Fruit fly (Drosophila melanogaster) whole organism, pupa: ENCODE results near the gene mop.
A peak's percentile ranks its signal among the peaks of the same experiment; 100 is the strongest.

ENCODE experiments used
- CG10348 ChIP-seq: fragments of 200-800 bp; sonication (Bioruptor generic); IDR thresholded peaks from 2 replicates; pipeline ENCODE4 v1.3.6; 2022; ENCODE audit warnings: missing biosample characterization, missing genetic modification characterization
- CG12605 ChIP-seq: fragments of 200-800 bp; sonication (Bioruptor generic); IDR thresholded peaks from 2 replicates; pipeline ENCODE4 v1.3.6; 2022; ENCODE audit warnings: missing biosample characterization, missing genetic modification characterization
- CG13204 ChIP-seq: fragments of 200-800 bp; sonication (Bioruptor generic); optimal IDR thresholded peaks from 2 replicates; lab custom pipeline; 2018; ENCODE audit warnings: missing biosample characterization, mild to moderate bottlenecking, missing genetic modification characterization, moderate library complexity
- CG14655 ChIP-seq: fragments of 200-800 bp; sonication (Bioruptor generic); optimal IDR thresholded peaks from 3 replicates; lab custom pipeline; 2017; ENCODE audit warnings: mild to moderate bottlenecking, missing biosample characterization, missing genetic modification reagents, missing genetic modification characterization
- CG15710 ChIP-seq: fragments of 200-800 bp; sonication (Bioruptor generic); optimal IDR thresholded peaks from 2 replicates; lab custom pipeline; 2018; ENCODE audit warnings: missing biosample characterization, mild to moderate bottlenecking, missing genetic modification characterization, moderate library complexity
- CG17806 ChIP-seq: fragments of 200-800 bp; sonication (Bioruptor generic); optimal IDR thresholded peaks from 2 replicates; lab custom pipeline; 2018; ENCODE audit warnings: missing biosample characterization, mild to moderate bottlenecking, missing genetic modification characterization, moderate library complexity
- CG32121 ChIP-seq: fragments of 200-800 bp; sonication (Bioruptor generic); IDR thresholded peaks from 2 replicates; pipeline ENCODE4 v1.3.6; 2022; ENCODE audit warnings: missing biosample characterization, missing genetic modification characterization
- CG34367 ChIP-seq: fragments of 200-800 bp; sonication (Bioruptor generic); optimal IDR thresholded peaks from 2 replicates; lab custom pipeline; 2018; ENCODE audit warnings: missing biosample characterization, mild to moderate bottlenecking, missing genetic modification characterization
- CG4496 ChIP-seq: fragments of 200-800 bp; sonication (Bioruptor generic); IDR thresholded peaks from 3 replicates; pipeline ENCODE4 v1.3.6; 2022; ENCODE audit warnings: missing biosample characterization, missing genetic modification characterization
- CG8159 ChIP-seq: fragments of 200-800 bp; sonication (Bioruptor generic); optimal IDR thresholded peaks from 3 replicates; lab custom pipeline; 2018; ENCODE audit warnings: missing biosample characterization, mild to moderate bottlenecking, missing genetic modification characterization, moderate library complexity
- CG8301 ChIP-seq: fragments of 200-800 bp; sonication (Bioruptor generic); optimal IDR thresholded peaks from 2 replicates; lab custom pipeline; 2018; ENCODE audit warnings: missing biosample characterization, mild to moderate bottlenecking, missing genetic modification characterization
- CG9948 ChIP-seq: fragments of 200-800 bp; sonication (Bioruptor generic); optimal IDR thresholded peaks from 2 replicates; lab custom pipeline; 2018; ENCODE audit warnings: missing biosample characterization, mild to moderate bottlenecking, missing genetic modification characterization, moderate library complexity
- D1 ChIP-seq: fragments of 200-800 bp; sonication (Bioruptor generic); optimal IDR thresholded peaks from 2 replicates; lab custom pipeline; 2018; ENCODE audit warnings: missing biosample characterization, mild to moderate bottlenecking, missing genetic modification characterization, moderate library complexity
- EcR ChIP-seq: fragments of 200-800 bp; sonication (Bioruptor generic); optimal IDR thresholded peaks from 3 replicates; lab custom pipeline; 2019; ENCODE audit warnings: missing biosample characterization, missing genetic modification characterization, mild to moderate bottlenecking, moderate library complexity, missing genetic modification reagents
- Ets98B ChIP-seq: fragments of 200-800 bp; sonication (Bioruptor generic); IDR thresholded peaks from 2 replicates; pipeline ENCODE4 v1.3.6; 2022; ENCODE audit warnings: missing biosample characterization, missing genetic modification characterization
- Pif1A ChIP-seq: fragments of 200-800 bp; sonication (Bioruptor generic); optimal IDR thresholded peaks from 3 replicates; lab custom pipeline; 2016; ENCODE audit warnings: missing biosample characterization, missing genetic modification characterization
- Pif1B ChIP-seq: fragments of 200-800 bp; sonication (Bioruptor generic); optimal IDR thresholded peaks from 3 replicates; lab custom pipeline; 2016; ENCODE audit warnings: missing biosample characterization, missing genetic modification characterization
- Snoo ChIP-seq: fragments of 200-800 bp; sonication (Bioruptor generic); optimal IDR thresholded peaks from 3 replicates; lab custom pipeline; 2017; ENCODE audit warnings: missing biosample characterization, mild to moderate bottlenecking, missing genetic modification characterization, inconsistent platforms
- fd96Ca ChIP-seq: fragments of 200-800 bp; sonication (Bioruptor generic); IDR thresholded peaks from 3 replicates; pipeline ENCODE4 v1.3.6; 2022; ENCODE audit warnings: missing biosample characterization, missing genetic modification characterization
- gl ChIP-seq: fragments of 200-800 bp; sonication (Bioruptor generic); optimal IDR thresholded peaks from 2 replicates; lab custom pipeline; 2018; ENCODE audit warnings: missing biosample characterization, mild to moderate bottlenecking, missing genetic modification characterization
- rn ChIP-seq: fragments of 200-800 bp; sonication (Bioruptor generic); IDR thresholded peaks from 2 replicates; pipeline ENCODE4 v1.3.6; 2022; ENCODE audit warnings: missing biosample characterization, missing genetic modification characterization

Gene mop

DNA sequence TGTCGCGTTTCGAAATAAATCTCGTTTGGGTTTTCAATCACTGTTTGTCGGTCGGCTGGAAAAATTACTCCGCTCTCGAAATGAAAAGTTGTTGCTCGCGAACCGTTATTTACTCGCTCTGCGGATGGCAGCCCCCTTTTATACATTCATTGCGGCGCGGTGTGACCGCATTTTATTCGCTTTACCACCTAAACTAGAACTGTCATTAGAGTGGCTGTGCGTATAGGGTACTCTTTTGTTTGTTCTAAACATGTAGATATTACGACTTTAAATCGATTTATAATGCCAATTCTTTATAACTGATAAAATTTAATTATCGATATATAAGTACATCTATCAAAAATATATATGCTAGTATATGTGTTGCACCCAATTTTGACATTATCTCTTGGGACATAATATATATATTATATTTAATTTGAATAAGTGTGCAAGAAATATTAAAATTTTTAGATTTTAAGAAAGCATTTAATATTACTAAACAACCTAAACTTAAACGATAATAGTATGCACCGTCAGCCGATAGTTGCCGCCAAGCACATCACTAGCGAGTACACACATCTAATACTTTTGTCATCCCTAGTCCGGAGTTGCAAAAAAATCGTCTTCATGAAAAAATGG lies 10.4 kb upstream of the mop start, which contains the start of the genes bmm and Tdrd3:
Gene bmm, minus strand, starts transcription at position 183 of the 621 bp plus-strand sequence.
Gene Tdrd3, plus strand, starts transcription at position 562 of the 621 bp plus-strand sequence.
- TF ChIP-seq CG8159 (tag; lab: Kevin White, UChicago) (peak; percentile 98), EcR (no peak), CG14655 (peak; percentile 77), D1 (tag; lab: Kevin White, UChicago) (no peak), CG8301 (tag; lab: Kevin White, UChicago) (peak; percentile 48), Ets98B (GFP tag; lab: Robert Waterston, UW) (peak; percentile 62), CG32121 (GFP tag; lab: Robert Waterston, UW) (peak; percentile 56), CG15710 (tag; lab: Kevin White, UChicago) (peak; percentile 84), CG12605 (GFP tag; lab: Robert Waterston, UW) (peak; percentile 6; the same call in 1 of the 2 replicates), Snoo (tag; lab: Kevin White, UChicago) (peak; percentile 66), CG10348 (GFP tag; lab: Robert Waterston, UW) (no peak), CG34367 (tag; lab: Kevin White, UChicago) (peak; percentile 66), CG13204 (GFP tag; lab: Kevin White, UChicago) (no peak), fd96Ca (GFP tag; lab: Robert Waterston, UW) (peak; percentile 67; the same call in 2 of the 3 replicates), CG4496 (GFP tag; lab: Robert Waterston, UW) (peak; percentile 65; the same call in 1 of the 3 replicates), CG17806 (tag; lab: Kevin White, UChicago) (peak; percentile 77), rn (peak; percentile 51; the same call in 1 of the 2 replicates), CG9948 (tag; lab: Kevin White, UChicago) (peak; percentile 82), Pif1A (GFP tag; lab: Kevin White, UChicago) (peak; percentile 69), Pif1B (GFP tag; lab: Kevin White, UChicago) (peak; percentile 51), gl (tag; lab: Kevin White, UChicago) (no peak)

dm6 chr3L:14785492-14785916 lies 9.6 kb upstream of the mop start:
- TF ChIP-seq Snoo (tag; lab: Kevin White, UChicago) (peak; percentile 42), CG8301 (tag; lab: Kevin White, UChicago) (peak; percentile 85), D1 (tag; lab: Kevin White, UChicago) (no peak), CG13204 (GFP tag; lab: Kevin White, UChicago) (peak; percentile 35), CG15710 (tag; lab: Kevin White, UChicago) (peak; percentile 68), CG12605 (GFP tag; lab: Robert Waterston, UW) (peak; percentile 54), CG14655 (peak; percentile 85), CG4496 (GFP tag; lab: Robert Waterston, UW) (peak; percentile 82; the same call in 2 of the 3 replicates), Ets98B (GFP tag; lab: Robert Waterston, UW) (peak; percentile 83), rn (peak; percentile 57; the same call in 1 of the 2 replicates), CG34367 (tag; lab: Kevin White, UChicago) (peak; percentile 53), CG8159 (tag; lab: Kevin White, UChicago) (peak; percentile 74), Pif1A (GFP tag; lab: Kevin White, UChicago) (peak; percentile 86), CG32121 (GFP tag; lab: Robert Waterston, UW) (peak; percentile 84), gl (tag; lab: Kevin White, UChicago) (peak; percentile 5), fd96Ca (GFP tag; lab: Robert Waterston, UW) (peak; percentile 87), CG17806 (tag; lab: Kevin White, UChicago) (peak; percentile 73), CG10348 (GFP tag; lab: Robert Waterston, UW) (peak; percentile 50; the same call in 1 of the 2 replicates), EcR (peak; percentile 98), CG9948 (tag; lab: Kevin White, UChicago) (peak; percentile 73), Pif1B (GFP tag; lab: Kevin White, UChicago) (peak; percentile 61)

DNA sequence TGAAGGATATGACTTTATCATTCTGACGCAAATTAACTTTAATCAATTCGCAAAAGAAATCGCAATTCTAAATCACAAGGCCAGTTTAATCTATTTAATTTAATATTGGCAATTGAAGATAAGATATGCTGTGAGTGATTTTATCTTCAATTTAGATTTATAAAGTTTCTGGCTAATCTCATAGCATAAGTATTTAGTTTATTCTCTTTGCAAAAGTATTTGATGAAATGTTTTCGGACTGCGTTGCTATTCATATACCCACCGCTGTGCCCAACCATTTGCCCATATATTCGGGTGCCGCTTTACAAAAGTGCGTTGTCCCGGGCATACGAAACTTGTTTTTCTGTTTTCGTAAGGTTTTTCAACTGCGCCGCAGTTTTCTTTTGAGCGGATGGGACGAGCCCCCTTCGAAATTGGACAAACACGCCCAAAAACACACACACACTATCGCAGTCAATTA lies 9.1 kb upstream of the mop start:
- TF ChIP-seq fd96Ca (GFP tag; lab: Robert Waterston, UW) (no peak), CG13204 (GFP tag; lab: Kevin White, UChicago) (no peak), CG8301 (tag; lab: Kevin White, UChicago) (peak; percentile 90), Snoo (tag; lab: Kevin White, UChicago) (peak; percentile 73), CG8159 (tag; lab: Kevin White, UChicago) (peak; percentile 79), CG15710 (tag; lab: Kevin White, UChicago) (peak; percentile 78), CG10348 (GFP tag; lab: Robert Waterston, UW) (no peak; the same call in 1 of the 2 replicates), CG4496 (GFP tag; lab: Robert Waterston, UW) (no peak; the same call in 1 of the 3 replicates), EcR (no peak), Ets98B (GFP tag; lab: Robert Waterston, UW) (peak; percentile 52), D1 (tag; lab: Kevin White, UChicago) (peak; percentile 77), CG14655 (peak; percentile 91), CG12605 (GFP tag; lab: Robert Waterston, UW) (peak; percentile 56), gl (tag; lab: Kevin White, UChicago) (peak; percentile 18), rn (peak; percentile 56), CG9948 (tag; lab: Kevin White, UChicago) (peak; percentile 82), Pif1A (GFP tag; lab: Kevin White, UChicago) (peak; percentile 69), CG32121 (GFP tag; lab: Robert Waterston, UW) (peak; percentile 78), Pif1B (GFP tag; lab: Kevin White, UChicago) (peak; percentile 49), CG17806 (tag; lab: Kevin White, UChicago) (peak; percentile 78), CG34367 (tag; lab: Kevin White, UChicago) (peak; percentile 71)

DNA sequence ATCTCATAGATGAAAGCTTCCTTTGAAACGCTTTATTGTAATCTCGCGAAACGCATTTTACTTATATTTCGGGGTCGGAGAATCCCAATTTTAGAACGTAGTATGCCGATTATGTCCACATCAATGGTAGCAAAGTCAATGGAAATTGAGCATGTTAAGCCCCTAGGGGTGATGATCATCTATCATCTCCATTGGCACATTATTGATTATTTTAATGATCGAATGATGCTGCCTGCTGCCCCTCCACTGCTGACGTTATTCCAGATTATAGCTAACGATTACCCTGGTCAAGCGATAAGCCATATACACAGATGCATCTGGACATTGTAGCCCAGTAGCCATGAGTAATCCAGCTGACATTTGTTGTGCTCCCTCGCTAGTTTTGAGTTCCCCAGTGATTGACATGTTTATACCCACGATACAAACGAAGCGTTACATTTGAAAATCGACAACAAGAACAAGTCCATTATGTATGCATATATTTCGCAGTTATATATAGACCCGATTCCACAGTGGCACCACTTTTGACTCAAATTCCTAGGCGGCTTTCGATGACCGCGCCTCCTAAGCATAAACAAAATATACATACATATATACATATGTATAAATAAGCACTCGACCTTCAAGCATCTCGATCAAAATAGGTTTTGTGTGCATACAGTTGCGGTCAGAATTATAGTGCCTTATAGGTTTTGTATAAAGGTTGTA lies 8.5 kb upstream of the mop start:
- TF ChIP-seq Ets98B (GFP tag; lab: Robert Waterston, UW) (no peak), Pif1B (GFP tag; lab: Kevin White, UChicago) (no peak), Snoo (tag; lab: Kevin White, UChicago) (no peak), CG4496 (GFP tag; lab: Robert Waterston, UW) (no peak), CG34367 (tag; lab: Kevin White, UChicago) (no peak), CG15710 (tag; lab: Kevin White, UChicago) (no peak)
- TF ChIP-seq, all 21 proteins: peak for 0
